Worm (Caenorhabditis elegans): ENCODE results near the gene sel-15.

- TF ChIP-seq Y53F4B.3 (GFP tag; IDR thresholded peaks at IDR 0.05) (no peak), F49E8.2 (tag; optimal IDR thresholded peaks at IDR 0.05; ENCODE audit: insufficient read depth) (no peak), lir-1 (GFP tag; conservative IDR thresholded peaks at IDR 0.05) (no peak), attf-5 (GFP tag; optimal IDR thresholded peaks at IDR 0.05) (no peak), ceh-40 (GFP tag; IDR thresholded peaks at IDR 0.05) (no peak), pha-4 (tag; optimal IDR thresholded peaks at IDR 0.05) (no peak), K11D2.4 (GFP tag; IDR thresholded peaks at IDR 0.05) (no peak), nhr-90 (tag; optimal IDR thresholded peaks at IDR 0.05) (no peak), unc-62 (GFP tag; optimal IDR thresholded peaks at IDR 0.05) (no peak), bed-2 (GFP tag; IDR thresholded peaks at IDR 0.05) (no peak), lin-35 (GFP tag; optimal IDR thresholded peaks at IDR 0.05) (no peak), let-526 (GFP tag; IDR thresholded peaks at IDR 0.05) (no peak), atf-7 (tag; optimal IDR thresholded peaks at IDR 0.05) (no peak), hlh-12 (tag; optimal IDR thresholded peaks at IDR 0.05) (no peak)
Measured at ce11 chrIII:647248-647647, 49.0 kb downstream of the sel-15 start.
